Worm (Caenorhabditis elegans): Measurements from ENCODE around the gene ugt-48.

DNA sequence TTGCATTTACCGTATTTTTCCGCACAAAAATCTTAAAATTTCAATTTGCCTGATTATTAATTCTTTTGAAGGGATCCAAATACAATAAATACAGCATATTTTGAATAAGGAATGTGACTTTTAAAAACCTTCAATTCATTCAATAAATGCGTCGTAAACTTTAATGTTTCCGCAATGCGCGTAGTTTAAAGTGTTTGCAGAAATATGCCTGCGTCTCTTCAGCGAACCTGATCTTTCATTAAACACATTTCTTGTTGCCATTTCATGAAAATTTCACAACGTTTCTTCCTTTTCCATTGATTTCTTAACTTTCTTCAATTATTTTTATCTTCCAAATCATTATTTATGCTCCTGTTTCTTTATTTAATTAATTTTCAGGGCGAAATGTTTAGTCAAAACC, 44.5 kb upstream of the ugt-48 start, which contains the start of gene vps-37:
- TF ChIP-seq madf-5 (GFP tag; IDR thresholded peaks at IDR 0.05) = no peak
- TF ChIP-seq jun-1 (tag; optimal IDR thresholded peaks at IDR 0.05) = no peak
- no peak for TF ChIP-seq ztf-11 (tag; optimal IDR thresholded peaks at IDR 0.05)
- no peak for TF ChIP-seq lin-39 (tag; optimal IDR thresholded peaks at IDR 0.05)
- peak; percentile 20; the same call in 1 of the 2 replicates for TF ChIP-seq dmd-6 (GFP tag; IDR thresholded peaks at IDR 0.05)
- peak; percentile 68 for TF ChIP-seq ztf-7 (tag; optimal IDR thresholded peaks at IDR 0.05)
- no peak for TF ChIP-seq nhr-10 (tag; optimal IDR thresholded peaks at IDR 0.05)
